Worm (Caenorhabditis elegans) whole organism, young adult: ENCODE results near the gene Y54G2A.76.

Source experiments
- B0019.2 ChIP-seq: fragments of 200-800 bp; sonication (Bioruptor generic); conservative IDR thresholded peaks from 2 replicates; pipeline ENCODE4 v1.3.6; 2022; ENCODE audit warnings: missing genetic modification reagents, missing genetic modification characterization, missing compliant biosample characterization
- B0261.1 ChIP-seq: sonication (generic microtip); optimal IDR thresholded peaks from 2 replicates; lab custom pipeline; 2016; ENCODE audit warnings: mild to moderate bottlenecking, missing genetic modification characterization, moderate library complexity, missing compliant biosample characterization
- B0336.3 ChIP-seq: fragments of 200-800 bp; sonication (Bioruptor generic); IDR thresholded peaks from 2 replicates; pipeline ENCODE4 v1.3.6; 2022; ENCODE audit warnings: missing genetic modification characterization, missing compliant biosample characterization
- D2030.7 ChIP-seq: fragments of 200-800 bp; sonication (Bioruptor generic); IDR thresholded peaks from 2 replicates; pipeline ENCODE4 v1.3.6; 2022; ENCODE audit warnings: missing genetic modification reagents, missing genetic modification characterization, missing compliant biosample characterization
- F23B12.7 ChIP-seq: sonication (generic microtip); optimal IDR thresholded peaks from 2 replicates; lab custom pipeline; 2017; ENCODE audit warnings: missing genetic modification characterization, mild to moderate bottlenecking, missing compliant biosample characterization, antibody characterized with exemption, moderate library complexity; ENCODE audit not compliant: insufficient read depth
- F33H1.4 ChIP-seq: fragments of 200-800 bp; sonication (Bioruptor generic); IDR thresholded peaks from 2 replicates; pipeline ENCODE4 v1.3.6; 2022; ENCODE audit warnings: missing genetic modification reagents, missing genetic modification characterization, missing compliant biosample characterization
- F49E8.2 ChIP-seq: sonication (generic microtip); optimal IDR thresholded peaks from 3 replicates; lab custom pipeline; 2017; ENCODE audit warnings: missing genetic modification characterization, mild to moderate bottlenecking, missing compliant biosample characterization, antibody characterized with exemption, moderate library complexity; ENCODE audit not compliant: insufficient read depth
- F52B5.7 ChIP-seq: sonication (generic microtip); optimal IDR thresholded peaks from 2 replicates; lab custom pipeline; 2016; ENCODE audit warnings: mild to moderate bottlenecking, missing genetic modification characterization, missing compliant biosample characterization
- F57A8.1 ChIP-seq: fragments of 200-800 bp; sonication (Bioruptor generic); optimal IDR thresholded peaks from 2 replicates; lab custom pipeline; 2018; ENCODE audit warnings: mild to moderate bottlenecking, missing genetic modification characterization, moderate library complexity, missing compliant biosample characterization
- F57C9.4 ChIP-seq: sonication (generic microtip); optimal IDR thresholded peaks from 2 replicates; lab custom pipeline; 2017; ENCODE audit warnings: mild to moderate bottlenecking, missing genetic modification characterization, missing compliant biosample characterization
- K12H6.12 ChIP-seq: fragments of 200-800 bp; sonication (Bioruptor generic); optimal IDR thresholded peaks from 2 replicates; lab custom pipeline; 2018; ENCODE audit warnings: mild to moderate bottlenecking, missing genetic modification characterization, missing compliant biosample characterization
- Y53G8AR.9 ChIP-seq: fragments of 200-800 bp; sonication (Bioruptor generic); conservative IDR thresholded peaks from 2 replicates; pipeline ENCODE4 v1.3.6; 2022; ENCODE audit warnings: missing genetic modification reagents, missing genetic modification characterization, missing compliant biosample characterization
- Y56A3A.18 ChIP-seq: fragments of 200-800 bp; sonication (Bioruptor generic); IDR thresholded peaks from 2 replicates; pipeline ENCODE4 v1.3.6; 2022; ENCODE audit warnings: missing genetic modification reagents, missing genetic modification characterization, missing compliant biosample characterization
- ama-1 ChIP-seq, 3 experiments: fragments of 150-350 bp in 1 of 3; sonication (generic microtip) in 2 of 3; optimal IDR thresholded peaks; 2 replicates each; lab custom pipeline; 2014 to 2018; ENCODE audit warnings: missing biosample characterization in 2 of 3, missing genetic modification characterization in 2 of 3, missing genetic modification reagents in 2 of 3
- aptf-2 ChIP-seq: fragments of 200-800 bp; sonication (Bioruptor generic); conservative IDR thresholded peaks from 2 replicates; pipeline ENCODE4 v1.3.6; 2022; ENCODE audit warnings: missing genetic modification reagents, missing genetic modification characterization, missing compliant biosample characterization
- attf-3 ChIP-seq: fragments of 200-800 bp; sonication (Bioruptor generic); conservative IDR thresholded peaks from 2 replicates; pipeline ENCODE4 v1.3.6; 2022; ENCODE audit warnings: missing genetic modification reagents, missing genetic modification characterization, missing compliant biosample characterization
- attf-6 ChIP-seq: fragments of 200-800 bp; sonication (Bioruptor generic); IDR thresholded peaks from 2 replicates; pipeline ENCODE4 v1.3.6; 2022; ENCODE audit warnings: missing genetic modification reagents, missing genetic modification characterization, missing compliant biosample characterization
- bed-1 ChIP-seq: fragments of 200-800 bp; sonication (Bioruptor generic); IDR thresholded peaks from 2 replicates; pipeline ENCODE4 v1.3.6; 2022; ENCODE audit warnings: missing genetic modification reagents, missing genetic modification characterization, missing compliant biosample characterization
- bed-2 ChIP-seq: fragments of 200-800 bp; sonication (Bioruptor generic); IDR thresholded peaks from 2 replicates; pipeline ENCODE4 v1.3.6; 2022; ENCODE audit warnings: missing genetic modification reagents, missing genetic modification characterization, missing compliant biosample characterization
- ceh-100 ChIP-seq: fragments of 200-800 bp; sonication (Bioruptor generic); IDR thresholded peaks from 2 replicates; pipeline ENCODE4 v1.3.6; 2022; ENCODE audit warnings: missing genetic modification reagents, missing genetic modification characterization, missing compliant biosample characterization
- ceh-40 ChIP-seq: fragments of 200-800 bp; sonication (Bioruptor generic); IDR thresholded peaks from 2 replicates; pipeline ENCODE4 v1.3.6; 2022; ENCODE audit warnings: missing genetic modification characterization, missing compliant biosample characterization
- ceh-91 ChIP-seq: fragments of 200-800 bp; sonication (Bioruptor generic); IDR thresholded peaks from 2 replicates; pipeline ENCODE4 v1.3.6; 2022; ENCODE audit warnings: missing genetic modification reagents, missing genetic modification characterization, missing compliant biosample characterization
- chd-7 ChIP-seq: sonication (generic microtip); optimal IDR thresholded peaks from 2 replicates; lab custom pipeline; 2016; ENCODE audit warnings: mild to moderate bottlenecking, missing genetic modification characterization, moderate library complexity, missing compliant biosample characterization
- die-1 ChIP-seq: sonication (generic microtip); optimal IDR thresholded peaks from 2 replicates; lab custom pipeline; 2016; ENCODE audit warnings: missing genotype, mild to moderate bottlenecking, missing genetic modification characterization, missing compliant biosample characterization
- dpff-1 ChIP-seq: sonication (generic microtip); optimal IDR thresholded peaks from 2 replicates; lab custom pipeline; 2017; ENCODE audit warnings: mild to moderate bottlenecking, missing genetic modification characterization, missing compliant biosample characterization
- egrh-3 ChIP-seq: fragments of 200-800 bp; sonication (Bioruptor generic); IDR thresholded peaks from 2 replicates; pipeline ENCODE4 v1.3.6; 2022; ENCODE audit warnings: missing genetic modification reagents, missing genetic modification characterization, missing compliant biosample characterization
- fkh-3 ChIP-seq: sonication (generic microtip); optimal IDR thresholded peaks from 2 replicates; lab custom pipeline; 2016; ENCODE audit warnings: mild to moderate bottlenecking, missing genetic modification characterization, missing compliant biosample characterization
- gei-17 ChIP-seq: fragments of 200-800 bp; sonication (Bioruptor generic); optimal IDR thresholded peaks from 2 replicates; lab custom pipeline; 2018; ENCODE audit warnings: mild to moderate bottlenecking, missing genetic modification characterization, missing compliant biosample characterization
- him-1 ChIP-seq: sonication (generic microtip); optimal IDR thresholded peaks from 2 replicates; lab custom pipeline; 2016; ENCODE audit warnings: missing genotype, missing genetic modification reagents, missing genetic modification characterization, missing compliant biosample characterization
- hlh-12 ChIP-seq: sonication (generic microtip); optimal IDR thresholded peaks from 2 replicates; lab custom pipeline; 2016; ENCODE audit warnings: missing genetic modification characterization, missing compliant biosample characterization
- hmg-1.2 ChIP-seq: fragments of 200-800 bp; sonication (Bioruptor generic); IDR thresholded peaks from 2 replicates; pipeline ENCODE4 v1.3.6; 2022; ENCODE audit warnings: missing genetic modification reagents, missing genetic modification characterization, missing compliant biosample characterization
- hmg-20 ChIP-seq: fragments of 200-800 bp; sonication (Bioruptor generic); IDR thresholded peaks from 2 replicates; pipeline ENCODE4 v1.3.6; 2022; ENCODE audit warnings: missing genetic modification reagents, missing genetic modification characterization, missing compliant biosample characterization
- hsf-1 ChIP-seq: fragments of 200-800 bp; sonication (Bioruptor generic); IDR thresholded peaks from 2 replicates; pipeline ENCODE4 v1.3.6; 2022; ENCODE audit warnings: missing genetic modification reagents, missing genetic modification characterization, missing compliant biosample characterization
- let-607 ChIP-seq, 2 experiments: fragments of 200-800 bp in 1 of 2; sonication (Bioruptor generic) in 1 of 2; sonication (generic microtip) in 1 of 2; optimal IDR thresholded peaks; 2 replicates each; lab custom pipeline; 2016 to 2018; ENCODE audit warnings: mild to moderate bottlenecking in 2 of 2, missing compliant biosample characterization in 2 of 2, missing genetic modification characterization in 2 of 2, moderate library complexity in 2 of 2, missing genotype in 1 of 2
- lin-26 ChIP-seq: fragments of 200-800 bp; sonication (Bioruptor generic); IDR thresholded peaks from 2 replicates; pipeline ENCODE4 v1.3.6; 2022; ENCODE audit warnings: missing genetic modification reagents, missing genetic modification characterization, missing compliant biosample characterization
- lir-1 ChIP-seq: fragments of 200-800 bp; sonication (Bioruptor generic); conservative IDR thresholded peaks from 2 replicates; pipeline ENCODE4 v1.3.6; 2022; ENCODE audit warnings: missing genetic modification reagents, missing genetic modification characterization, missing compliant biosample characterization
- mcd-1 ChIP-seq: fragments of 200-800 bp; sonication (Bioruptor generic); IDR thresholded peaks from 2 replicates; pipeline ENCODE4 v1.3.6; 2022; ENCODE audit warnings: missing genetic modification reagents, missing genetic modification characterization, missing compliant biosample characterization
- mxl-1 ChIP-seq: sonication (generic microtip); optimal IDR thresholded peaks from 2 replicates; lab custom pipeline; 2016; ENCODE audit warnings: missing genetic modification characterization, missing compliant biosample characterization
- nfya-1 ChIP-seq: sonication (generic microtip); optimal IDR thresholded peaks from 2 replicates; lab custom pipeline; 2017; ENCODE audit warnings: antibody characterized with exemption, missing compliant biosample characterization, missing genetic modification characterization, borderline replicate concordance; ENCODE audit not compliant: insufficient read depth
- pbrm-1 ChIP-seq: fragments of 200-800 bp; sonication (Bioruptor generic); IDR thresholded peaks from 2 replicates; pipeline ENCODE4 v1.3.6; 2022; ENCODE audit warnings: missing genetic modification reagents, missing genetic modification characterization, missing compliant biosample characterization
- rcor-1 ChIP-seq: fragments of 200-800 bp; sonication (Bioruptor generic); IDR thresholded peaks from 2 replicates; pipeline ENCODE4 v1.3.6; 2022; ENCODE audit warnings: missing genetic modification reagents, missing genetic modification characterization, missing compliant biosample characterization
- rpc-1 ChIP-seq, 2 experiments: fragments of 150-350 bp in 1 of 2; sonication (generic microtip) in 1 of 2; optimal IDR thresholded peaks; 2 replicates each; lab custom pipeline; 2014 to 2018; ENCODE audit warnings: missing biosample characterization in 1 of 2, missing genetic modification characterization in 1 of 2, missing genetic modification reagents in 1 of 2, missing genotype in 1 of 2
- sptf-2 ChIP-seq: fragments of 200-800 bp; sonication (Bioruptor generic); optimal IDR thresholded peaks from 2 replicates; lab custom pipeline; 2018; ENCODE audit warnings: mild to moderate bottlenecking, missing genetic modification characterization, missing compliant biosample characterization
- unc-130 ChIP-seq: sonication (generic microtip); optimal IDR thresholded peaks from 2 replicates; lab custom pipeline; 2016; ENCODE audit warnings: missing genetic modification reagents, missing genetic modification characterization, missing compliant biosample characterization
- xnd-1 ChIP-seq: sonication (generic microtip); optimal IDR thresholded peaks from 2 replicates; lab custom pipeline; 2016; ENCODE audit warnings: missing genotype, missing genetic modification reagents, missing genetic modification characterization, missing compliant biosample characterization
- ztf-18 ChIP-seq: sonication (generic microtip); optimal IDR thresholded peaks from 2 replicates; lab custom pipeline; 2016; ENCODE audit warnings: missing genotype, mild to moderate bottlenecking, missing genetic modification characterization, missing compliant biosample characterization
- ztf-26 ChIP-seq: sonication (generic microtip); optimal IDR thresholded peaks from 2 replicates; lab custom pipeline; 2017; ENCODE audit warnings: missing genetic modification characterization, missing compliant biosample characterization
- ztf-6 ChIP-seq: fragments of 200-800 bp; sonication (Bioruptor generic); IDR thresholded peaks from 2 replicates; pipeline ENCODE4 v1.3.6; 2022; ENCODE audit warnings: missing genetic modification reagents, missing genetic modification characterization, missing compliant biosample characterization

Y54G2A.76 gene

DNA sequence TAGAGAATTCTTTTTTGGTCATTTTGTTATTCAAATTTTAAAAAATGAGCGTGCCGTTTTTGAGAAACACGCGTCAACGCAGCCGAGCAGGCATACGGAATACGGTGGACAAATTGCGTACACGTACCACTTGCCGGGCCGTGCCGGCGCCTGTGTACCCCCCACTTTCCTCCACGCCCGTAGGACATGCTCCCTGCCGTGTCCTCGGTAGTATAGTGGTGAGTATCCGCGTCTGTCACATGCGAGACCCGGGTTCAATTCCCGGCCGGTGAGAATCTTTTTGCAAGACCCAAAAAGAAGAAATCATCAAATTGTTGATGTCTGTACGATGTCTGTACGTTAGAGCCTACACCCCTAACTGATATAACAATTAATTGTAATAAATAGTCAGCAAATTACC lies 1.1 kb upstream of the Y54G2A.76 start (continued):
- peak; percentile 46 for TF ChIP-seq rpc-1 (optimal IDR thresholded peaks at IDR 0.05; lab: Kevin White, UChicago)
- TF ChIP-seq rpc-1 (tag; optimal IDR thresholded peaks at IDR 0.05; lab: Kevin White, UChicago) = peak; percentile 72
- TF ChIP-seq hlh-12 (tag; lab: Kevin White, UChicago) = no peak
- no peak for TF ChIP-seq aptf-2
- TF ChIP-seq B0261.1 (tag; lab: Kevin White, UChicago) = peak; percentile 70
- no peak for TF ChIP-seq F23B12.7
- no peak for TF ChIP-seq bed-2 (GFP tag; lab: Robert Waterston, UW)
- no peak for TF ChIP-seq ceh-91
- peak; percentile 35; the same call in 1 of the 2 replicates for TF ChIP-seq F33H1.4 (GFP tag; lab: Robert Waterston, UW)
- no peak for TF ChIP-seq mxl-1
- no peak for TF ChIP-seq sptf-2 (GFP tag; lab: Kevin White, UChicago)
- 0 out of 2 replicates have a peak, but pooled peaks have one; percentile 26 for TF ChIP-seq attf-3 (GFP tag; lab: Robert Waterston, UW)
- no peak for TF ChIP-seq xnd-1 (tag; lab: Kevin White, UChicago)
- TF ChIP-seq ztf-18 = peak; percentile 17
- peak; percentile 17 for TF ChIP-seq chd-7
- TF ChIP-seq let-607 (tag; optimal IDR thresholded peaks at IDR 0.05; lab: Kevin White, UChicago) = peak in 1 of 2 experiments; percentile 10
- TF ChIP-seq hsf-1 = no peak
- peak; percentile 75; the same call in 1 of the 2 replicates for TF ChIP-seq lin-26 (GFP tag; lab: Robert Waterston, UW)
- TF ChIP-seq F52B5.7 (tag; lab: Kevin White, UChicago) = peak; percentile 4
- no peak for TF ChIP-seq bed-1 (GFP tag; lab: Robert Waterston, UW)
- 0 out of 2 replicates have a peak, but pooled peaks have one; percentile 27 for TF ChIP-seq pbrm-1 (GFP tag; lab: Robert Waterston, UW)
- no peak for TF ChIP-seq nfya-1 (tag; lab: Kevin White, UChicago)
- TF ChIP-seq F49E8.2 (tag; lab: Kevin White, UChicago) = no peak
- TF ChIP-seq fkh-3 (tag; lab: Kevin White, UChicago) = no peak
- TF ChIP-seq ceh-100 = no peak
- TF ChIP-seq lir-1 (GFP tag; lab: Robert Waterston, UW) = no peak
- TF ChIP-seq Y53G8AR.9 (GFP tag; lab: Robert Waterston, UW) = no peak
- no peak for TF ChIP-seq F57A8.1 (GFP tag; lab: Kevin White, UChicago)
- peak; percentile 1 for TF ChIP-seq K12H6.12 (tag; lab: Kevin White, UChicago)
- no peak for TF ChIP-seq him-1 (tag; lab: Kevin White, UChicago)
- TF ChIP-seq hmg-1.2 = peak; percentile 59
- no peak for TF ChIP-seq ceh-40 (GFP tag; lab: Robert Waterston, UW)
- peak; percentile 52; the same call in 1 of the 2 replicates for TF ChIP-seq mcd-1
- TF ChIP-seq D2030.7 (GFP tag; lab: Robert Waterston, UW) = peak; percentile 62
- no peak for TF ChIP-seq unc-130 (GFP tag; lab: Kevin White, UChicago)
- no peak for TF ChIP-seq F57C9.4
- no peak for TF ChIP-seq gei-17 (GFP tag; lab: Kevin White, UChicago)
- no peak for TF ChIP-seq hmg-20 (GFP tag; lab: Robert Waterston, UW)
- TF ChIP-seq rcor-1 (GFP tag; lab: Robert Waterston, UW) = no peak
- no peak for TF ChIP-seq ztf-6 (GFP tag; lab: Robert Waterston, UW)
- no peak for TF ChIP-seq B0336.3 (GFP tag; lab: Robert Waterston, UW)
- TF ChIP-seq Y56A3A.18 (GFP tag; lab: Robert Waterston, UW) = 0 out of 2 replicates have a peak, but pooled peaks have one; percentile 29
- no peak for TF ChIP-seq ama-1 (optimal IDR thresholded peaks at IDR 0.05; lab: Kevin White, UChicago)
- no peak for TF ChIP-seq ama-1 (GFP tag; optimal IDR thresholded peaks at IDR 0.05; lab: Kevin White, UChicago)
- no peak for TF ChIP-seq dpff-1 (tag; lab: Kevin White, UChicago)
- 0 out of 2 replicates have a peak, but pooled peaks have one; percentile 30 for TF ChIP-seq attf-6 (GFP tag; lab: Robert Waterston, UW)
- TF ChIP-seq B0019.2 = 0 out of 2 replicates have a peak, but pooled peaks have one; percentile 8
- 0 out of 2 replicates have a peak, but pooled peaks have one; percentile 15 for TF ChIP-seq egrh-3
- TF ChIP-seq die-1 (tag; lab: Kevin White, UChicago) = no peak
- no peak for TF ChIP-seq ztf-26
